Worm (Caenorhabditis elegans): ENCODE measurements around the gene C50E3.12.
A peak's percentile ranks its signal among the peaks of the same experiment; 100 is the strongest.

Gene C50E3.12

ce11 chrV:7587637-7588036 lies 34.2 kb downstream of the C50E3.12 start, which contains the start of the genes F19F10.11 and C50E3.5:
TSS of gene F19F10.11 (minus strand) at chrV:7587704.
TSS of gene C50E3.5 (plus strand) at chrV:7587996.
- peak; percentile 6 for TF ChIP-seq ceh-14 (tag; optimal IDR thresholded peaks at IDR 0.05)
- no peak for TF ChIP-seq ttx-3 (tag; optimal IDR thresholded peaks at IDR 0.05)
- TF ChIP-seq nhr-11 (tag; optimal IDR thresholded peaks at IDR 0.05): no peak

DNA sequence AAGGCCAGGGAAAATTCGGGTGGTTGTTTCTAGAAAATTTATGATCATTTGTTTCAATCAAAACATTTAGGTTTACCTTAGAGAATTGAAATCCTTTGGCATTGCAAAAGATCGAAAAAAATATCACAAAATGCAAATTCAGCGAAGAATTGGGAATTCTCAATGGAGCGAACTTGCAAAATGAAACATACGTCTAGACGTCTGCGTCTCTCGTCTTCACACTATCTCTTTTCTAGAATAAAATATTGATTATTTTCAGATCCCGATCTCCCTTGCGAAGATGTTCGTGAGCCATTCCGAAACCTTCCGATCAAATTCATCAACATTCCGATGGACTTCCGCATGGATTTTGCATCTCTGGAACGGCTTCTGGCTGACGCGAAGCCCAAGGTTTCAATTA lies 41.5 kb downstream of the C50E3.12 start, which contains the start of gene ets-6:
Gene ets-6, minus strand, starts transcription at position 169 of the 400 bp plus-strand sequence.
- TF ChIP-seq sox-2 (GFP tag; IDR thresholded peaks at IDR 0.05) (no peak), ceh-48 (tag; optimal IDR thresholded peaks at IDR 0.05) (peak; percentile 85)

ce11 chrV:7575563-7575962 lies 46.3 kb downstream of the C50E3.12 start, which contains the start of the genes snu-66 and ints-9:
TSS of gene snu-66 (minus strand) at chrV:7575670.
TSS of gene ints-9 (plus strand) at chrV:7575802.
- TF ChIP-seq ceh-9 (tag; optimal IDR thresholded peaks at IDR 0.05): no peak
- peak; percentile 66 for TF ChIP-seq unc-42 (tag; optimal IDR thresholded peaks at IDR 0.05)
- TF ChIP-seq hlh-15 (tag; optimal IDR thresholded peaks at IDR 0.05): no peak
- no peak for TF ChIP-seq syd-9 (tag; optimal IDR thresholded peaks at IDR 0.05)

DNA sequence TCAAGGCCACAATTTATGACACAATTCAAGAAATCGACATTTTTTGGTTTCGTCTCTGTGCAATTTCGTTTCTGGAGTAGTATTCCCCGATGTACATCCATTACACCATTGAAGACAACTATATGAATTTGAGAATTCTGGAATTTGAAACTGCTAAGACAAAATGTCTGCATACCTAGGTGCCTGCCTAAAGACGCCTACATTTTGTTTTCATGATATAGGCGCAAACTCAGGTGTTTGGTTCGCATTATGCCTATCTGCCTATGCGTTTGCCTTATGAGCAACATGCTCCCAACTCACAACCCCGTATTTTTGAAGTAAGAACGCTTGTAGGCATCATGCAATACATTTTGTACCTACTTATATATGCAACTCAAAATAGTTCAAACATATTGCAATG lies 50.9 kb downstream of the C50E3.12 start, which contains the start of gene F19F10.14:
Gene F19F10.14, minus strand, starts transcription at position 101 of the 400 bp plus-strand sequence.
- TF ChIP-seq K09A11.1 (tag; optimal IDR thresholded peaks at IDR 0.05; ENCODE audit: insufficient read depth) (no peak), ceh-19 (GFP tag; optimal IDR thresholded peaks at IDR 0.05) (no peak), C08G9.2 (tag; optimal IDR thresholded peaks at IDR 0.05) (no peak), ceh-48 (tag; optimal IDR thresholded peaks at IDR 0.05) (no peak), K02D7.2 (tag; optimal IDR thresholded peaks at IDR 0.05) (no peak), ttx-3 (tag; optimal IDR thresholded peaks at IDR 0.05) (no peak), fkh-10 (GFP tag; optimal IDR thresholded peaks at IDR 0.05) (no peak), unc-42 (tag; optimal IDR thresholded peaks at IDR 0.05) (no peak), hlh-8 (tag; optimal IDR thresholded peaks at IDR 0.05) (no peak)

All from whole organism, late embryonic.